Worm (Caenorhabditis elegans): ENCODE measurements around the gene srsy-1.
"Not testable (repeated sequence)": the region's sequence is repeated elsewhere in the genome, so short reads cannot be mapped to it uniquely, and the experiment has no call there.

DNA sequence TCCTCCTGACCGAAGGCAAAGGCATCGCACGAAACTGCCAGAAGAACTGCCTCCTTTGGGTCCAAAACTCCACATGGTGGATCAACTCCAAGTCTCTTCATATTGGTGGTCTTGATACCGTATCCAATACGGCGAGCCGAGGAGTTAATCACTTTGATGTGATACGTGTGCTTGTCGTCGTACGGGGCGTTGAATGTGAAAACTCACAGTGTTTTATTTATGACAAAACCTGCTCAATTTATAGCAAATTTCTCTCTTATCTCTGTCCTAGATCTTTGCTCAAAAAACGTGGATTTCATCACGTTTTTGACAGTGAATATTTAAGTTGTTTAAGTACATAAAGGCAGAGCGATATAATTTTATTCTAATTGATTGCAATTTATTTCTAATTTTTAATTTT, 42.9 kb downstream of the srsy-1 start, which contains the start of gene F58A6.9:
- not testable (repeated sequence) for TF ChIP-seq pqm-1 (tag; optimal IDR thresholded peaks at IDR 0.05); elt-3 (tag; optimal IDR thresholded peaks at IDR 0.05); nhr-11 (tag; optimal IDR thresholded peaks at IDR 0.05); nfya-1 (tag; optimal IDR thresholded peaks at IDR 0.05; ENCODE audit: insufficient read depth); fkh-10 (GFP tag; optimal IDR thresholded peaks at IDR 0.05)
